Worm (Caenorhabditis elegans) whole organism, young adult: ENCODE data around the gene F55G11.8.

Source experiments
- C17E4.6 ChIP-seq: fragments of 200-800 bp; sonication (Bioruptor generic); IDR thresholded peaks from 2 replicates; pipeline ENCODE4 v1.3.6; 2022; ENCODE audit warnings: missing genetic modification reagents, missing genetic modification characterization, missing compliant biosample characterization
- atf-7 ChIP-seq: sonication (generic microtip); optimal IDR thresholded peaks from 2 replicates; lab custom pipeline; 2017; ENCODE audit warnings: mild to moderate bottlenecking, missing genetic modification characterization, missing compliant biosample characterization
- gei-17 ChIP-seq: fragments of 200-800 bp; sonication (Bioruptor generic); optimal IDR thresholded peaks from 2 replicates; lab custom pipeline; 2018; ENCODE audit warnings: mild to moderate bottlenecking, missing genetic modification characterization, missing compliant biosample characterization
- him-1 ChIP-seq: sonication (generic microtip); optimal IDR thresholded peaks from 2 replicates; lab custom pipeline; 2016; ENCODE audit warnings: missing genotype, missing genetic modification reagents, missing genetic modification characterization, missing compliant biosample characterization
- hlh-26 ChIP-seq: fragments of 200-800 bp; sonication (Bioruptor generic); conservative IDR thresholded peaks from 2 replicates; pipeline ENCODE4 v1.3.6; 2022; ENCODE audit warnings: missing genetic modification reagents, missing genetic modification characterization, missing compliant biosample characterization
- nfyb-1 ChIP-seq: fragments of 200-800 bp; sonication (Bioruptor generic); IDR thresholded peaks from 2 replicates; pipeline ENCODE4 v1.3.6; 2022; ENCODE audit warnings: missing genetic modification reagents, missing genetic modification characterization, missing compliant biosample characterization
- nhr-90 ChIP-seq: sonication (generic microtip); optimal IDR thresholded peaks from 2 replicates; lab custom pipeline; 2016; ENCODE audit warnings: missing genotype, mild to moderate bottlenecking, missing genetic modification characterization, missing compliant biosample characterization
- rcor-1 ChIP-seq: fragments of 200-800 bp; sonication (Bioruptor generic); IDR thresholded peaks from 2 replicates; pipeline ENCODE4 v1.3.6; 2022; ENCODE audit warnings: missing genetic modification reagents, missing genetic modification characterization, missing compliant biosample characterization
- sptf-2 ChIP-seq: fragments of 200-800 bp; sonication (Bioruptor generic); optimal IDR thresholded peaks from 2 replicates; lab custom pipeline; 2018; ENCODE audit warnings: mild to moderate bottlenecking, missing genetic modification characterization, missing compliant biosample characterization
- xnd-1 ChIP-seq: sonication (generic microtip); optimal IDR thresholded peaks from 2 replicates; lab custom pipeline; 2016; ENCODE audit warnings: missing genotype, missing genetic modification reagents, missing genetic modification characterization, missing compliant biosample characterization

DNA sequence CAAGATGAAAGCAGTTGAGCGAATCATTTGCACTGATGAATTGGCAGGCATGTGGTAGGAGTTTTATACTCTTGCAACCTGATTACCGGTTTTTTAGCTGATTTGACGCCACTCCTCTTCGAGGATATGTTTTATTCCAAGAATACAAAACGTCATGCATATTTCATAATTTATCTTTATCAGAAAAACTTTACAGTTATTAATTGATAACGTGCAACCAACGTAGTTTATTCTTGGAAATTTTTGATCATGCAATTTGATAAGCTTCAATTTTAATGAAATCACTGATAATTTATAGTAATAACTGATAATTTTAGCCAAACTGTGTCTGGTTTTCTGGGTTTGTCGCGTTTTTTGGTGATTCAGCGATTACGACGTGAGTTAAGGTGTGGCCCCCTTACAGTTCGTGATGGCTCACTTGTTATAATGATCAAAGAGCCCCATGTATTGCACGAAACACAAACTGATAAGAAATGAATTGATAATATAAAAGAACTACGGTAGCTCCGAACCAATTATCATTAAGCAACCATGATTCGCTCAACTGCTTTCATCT lies 26.3 kb upstream of the F55G11.8 start, which contains the start of the genes cld-1 and dod-21:
- peak; percentile 78 for TF ChIP-seq nfyb-1 (GFP tag; lab: Robert Waterston, UW)
- TF ChIP-seq gei-17: no peak
- TF ChIP-seq hlh-26 (GFP tag; lab: Robert Waterston, UW): no peak
- no peak for TF ChIP-seq sptf-2 (GFP tag; lab: Kevin White, UChicago)
- TF ChIP-seq C17E4.6 (GFP tag; lab: Robert Waterston, UW): no peak
- no peak for TF ChIP-seq nhr-90 (tag; lab: Kevin White, UChicago)
- no peak for TF ChIP-seq him-1 (tag; lab: Kevin White, UChicago)
- no peak for TF ChIP-seq atf-7 (tag; lab: Kevin White, UChicago)
- no peak for TF ChIP-seq xnd-1
- TF ChIP-seq rcor-1: no peak
